Worm (Caenorhabditis elegans) whole organism, late embryonic: Measurements from ENCODE around the gene clc-8.

Source experiments
- ceh-22 ChIP-seq: sonication (generic microtip); optimal IDR thresholded peaks from 2 replicates; lab custom pipeline; 2017; ENCODE audit warnings: missing biosample characterization, missing genetic modification characterization
- elt-4 ChIP-seq: sonication (generic microtip); optimal IDR thresholded peaks from 2 replicates; lab custom pipeline; 2016; ENCODE audit warnings: missing genetic modification characterization, missing compliant biosample characterization
- fkh-10 ChIP-seq: fragments of 150-350 bp; optimal IDR thresholded peaks from 2 replicates; lab custom pipeline; 2014; ENCODE audit warnings: missing biosample characterization, missing genetic modification reagents, missing genetic modification characterization
- gmeb-2 ChIP-seq: sonication (generic microtip); optimal IDR thresholded peaks from 2 replicates; lab custom pipeline; 2016; ENCODE audit warnings: missing genetic modification characterization, inconsistent platforms, missing compliant biosample characterization
- nhr-11 ChIP-seq: fragments of 150-350 bp; optimal IDR thresholded peaks from 2 replicates; lab custom pipeline; 2014; ENCODE audit warnings: missing biosample characterization, missing genetic modification characterization
- pag-3 ChIP-seq: sonication (generic microtip); optimal IDR thresholded peaks from 2 replicates; lab custom pipeline; 2016; ENCODE audit warnings: missing compliant biosample characterization, missing genetic modification characterization, borderline replicate concordance
- pat-9 ChIP-seq: fragments of 200-800 bp; sonication (Bioruptor generic); optimal IDR thresholded peaks from 2 replicates; lab custom pipeline; 2018; ENCODE audit warnings: mild to moderate bottlenecking, missing genetic modification characterization, moderate library complexity, missing compliant biosample characterization
- pha-4 ChIP-seq: fragments of 150-350 bp; optimal IDR thresholded peaks from 2 replicates; lab custom pipeline; 2018; ENCODE audit warnings: missing biosample characterization, missing genetic modification reagents, missing genetic modification characterization
- pros-1 ChIP-seq: fragments of 150-350 bp; optimal IDR thresholded peaks from 2 replicates; lab custom pipeline; 2014; ENCODE audit warnings: missing biosample characterization, missing genetic modification reagents, missing genetic modification characterization
- tbx-2 ChIP-seq: sonication (generic microtip); optimal IDR thresholded peaks from 2 replicates; lab custom pipeline; 2016; ENCODE audit warnings: missing genetic modification characterization, missing compliant biosample characterization
- unc-42 ChIP-seq: sonication (generic microtip); optimal IDR thresholded peaks from 2 replicates; lab custom pipeline; 2016; ENCODE audit warnings: missing genotype, missing genetic modification characterization, missing compliant biosample characterization

DNA sequence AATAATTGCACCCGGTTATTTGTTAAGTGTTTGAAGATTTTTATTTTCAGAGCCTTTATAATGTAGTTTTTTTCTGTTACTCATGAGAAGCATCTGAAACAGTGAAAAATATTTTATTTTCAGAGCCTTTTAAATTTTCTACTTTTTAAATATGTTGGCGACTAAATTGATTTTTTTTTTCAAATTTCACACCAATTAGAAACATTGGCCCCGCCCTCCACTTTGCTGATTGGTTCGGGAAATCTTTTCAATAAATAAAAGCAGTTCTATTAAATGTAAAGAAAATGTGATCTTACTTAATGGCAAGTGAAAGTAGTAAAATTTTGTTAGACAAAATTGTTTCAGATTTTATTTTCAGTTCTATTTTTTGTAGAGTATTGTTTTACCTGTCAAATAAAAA, 43.5 kb downstream of the clc-8 start:
- TF ChIP-seq tbx-2 (no peak), pros-1 (tag; lab: Kevin White, UChicago) (no peak), nhr-11 (tag; lab: Kevin White, UChicago) (no peak), elt-4 (tag; lab: Kevin White, UChicago) (no peak), unc-42 (tag; lab: Kevin White, UChicago) (no peak), pha-4 (no peak), gmeb-2 (tag; lab: Kevin White, UChicago) (no peak), ceh-22 (tag; lab: Kevin White, UChicago) (no peak), fkh-10 (GFP tag; lab: Kevin White, UChicago) (no peak), pag-3 (tag; lab: Kevin White, UChicago) (no peak), pat-9 (tag; lab: Kevin White, UChicago) (no peak)
